Worm (Caenorhabditis elegans) whole organism, midembryonic: ENCODE measurements around the gene cest-24.

Experiments used
- T22C8.4 ChIP-seq: fragments of 200-800 bp; sonication (Bioruptor generic); IDR thresholded peaks from 2 replicates; pipeline ENCODE4 v1.3.6; 2022; ENCODE audit warnings: missing genetic modification characterization, missing compliant biosample characterization
- cog-1 ChIP-seq: sonication (generic microtip); optimal IDR thresholded peaks from 2 replicates; lab custom pipeline; 2016; ENCODE audit warnings: missing genetic modification characterization, missing compliant biosample characterization
- flt-1 ChIP-seq: fragments of 200-800 bp; sonication (Bioruptor generic); IDR thresholded peaks from 2 replicates; pipeline ENCODE4 v1.3.6; 2022; ENCODE audit warnings: missing genetic modification characterization, missing compliant biosample characterization
- med-1 ChIP-seq: sonication (generic microtip); optimal IDR thresholded peaks from 2 replicates; lab custom pipeline; 2017; ENCODE audit warnings: missing genetic modification characterization, mild to moderate bottlenecking, missing compliant biosample characterization, antibody characterized with exemption, missing genetic modification reagents; ENCODE audit not compliant: insufficient read depth
- ref-1 ChIP-seq: fragments of 200-800 bp; sonication (Bioruptor generic); conservative IDR thresholded peaks from 2 replicates; pipeline ENCODE4 v1.3.6; 2022; ENCODE audit warnings: missing genetic modification reagents, missing genetic modification characterization, missing compliant biosample characterization
- tab-1 ChIP-seq: fragments of 200-800 bp; sonication (Bioruptor generic); IDR thresholded peaks from 2 replicates; pipeline ENCODE4 v1.3.6; 2022; ENCODE audit warnings: missing genetic modification characterization, missing compliant biosample characterization
- ztf-29 ChIP-seq: fragments of 200-800 bp; sonication (Bioruptor generic); IDR thresholded peaks from 2 replicates; pipeline ENCODE4 v1.3.6; 2022; ENCODE audit warnings: missing genetic modification reagents, missing genetic modification characterization, missing compliant biosample characterization

ce11 chrV:6349597-6349996 lies 32.9 kb downstream of the cest-24 start:
- TF ChIP-seq med-1 (GFP tag; lab: Kevin White, UChicago) (no peak), ref-1 (GFP tag; lab: Robert Waterston, UW) (no peak), flt-1 (no peak), T22C8.4 (GFP tag; lab: Robert Waterston, UW) (no peak), ztf-29 (GFP tag; lab: Robert Waterston, UW) (no peak), cog-1 (tag; lab: Kevin White, UChicago) (no peak), tab-1 (GFP tag; lab: Robert Waterston, UW) (no peak)
